Worm (Caenorhabditis elegans): ENCODE data around the gene F08H9.4.

- TF ChIP-seq nfya-1 (tag; optimal IDR thresholded peaks at IDR 0.05) (no peak), unc-86 (tag; optimal IDR thresholded peaks at IDR 0.05) (no peak), C08G9.2 (tag; optimal IDR thresholded peaks at IDR 0.05) (no peak), F13H6.1 (tag; optimal IDR thresholded peaks at IDR 0.05) (no peak)
Observed at ce11 chrV:14417735-14418134, 46.5 kb downstream of the F08H9.4 start, which contains the start of the genes nxf-2 and set-31.

Measured in whole organism, late embryonic.